Worm (Caenorhabditis elegans): ENCODE results near the gene ifd-1.
A peak's percentile ranks its signal among the peaks of the same experiment; 100 is the strongest.

ifd-1 gene

ce11 chrX:8800355-8800754 lies 23.9 kb downstream of the ifd-1 start:
- TF ChIP-seq elt-2 (tag; optimal IDR thresholded peaks at IDR 0.05) = no peak
- no peak for TF ChIP-seq R02D3.7 (tag; optimal IDR thresholded peaks at IDR 0.05)
- no peak for TF ChIP-seq nhr-77 (tag; optimal IDR thresholded peaks at IDR 0.05)
- TF ChIP-seq nhr-28 (tag; optimal IDR thresholded peaks at IDR 0.05) = no peak
- TF ChIP-seq nhr-23 (tag; optimal IDR thresholded peaks at IDR 0.05) = no peak
- TF ChIP-seq fkh-2 (tag; optimal IDR thresholded peaks at IDR 0.05) = no peak
- TF ChIP-seq ceh-16 (tag; optimal IDR thresholded peaks at IDR 0.05) = no peak
- TF ChIP-seq nhr-76 (tag; optimal IDR thresholded peaks at IDR 0.05) = no peak

- peak; percentile 23 for TF ChIP-seq hmg-11 (tag; optimal IDR thresholded peaks at IDR 0.05)
- TF ChIP-seq lin-39 (tag; optimal IDR thresholded peaks at IDR 0.05) = peak; percentile 21
- no peak for TF ChIP-seq ama-1 (optimal IDR thresholded peaks at IDR 0.05)
- no peak for TF ChIP-seq egl-5 (tag; optimal IDR thresholded peaks at IDR 0.05)
- TF ChIP-seq R02D3.7 (tag; optimal IDR thresholded peaks at IDR 0.05) = no peak
- no peak for TF ChIP-seq nhr-28 (tag; optimal IDR thresholded peaks at IDR 0.05)
- TF ChIP-seq eor-1 (tag; optimal IDR thresholded peaks at IDR 0.05) = no peak
- no peak for TF ChIP-seq unc-39 (tag; optimal IDR thresholded peaks at IDR 0.05)
- TF ChIP-seq jun-1 (tag; optimal IDR thresholded peaks at IDR 0.05) = no peak
- no peak for TF ChIP-seq mdl-1 (tag; optimal IDR thresholded peaks at IDR 0.05)
- no peak for TF ChIP-seq nhr-43 (tag; optimal IDR thresholded peaks at IDR 0.05; ENCODE audit: poor library complexity, severe bottlenecking)
- TF ChIP-seq nfya-1 (tag; optimal IDR thresholded peaks at IDR 0.05; ENCODE audit: insufficient read depth) = peak; percentile 39
Measured at ce11 chrX:8799925-8800324, 24.3 kb downstream of the ifd-1 start.

ce11 chrX:8797653-8798052 lies 26.6 kb downstream of the ifd-1 start:
- TF ChIP-seq egl-5 (tag; optimal IDR thresholded peaks at IDR 0.05) (no peak), aly-2 (tag; optimal IDR thresholded peaks at IDR 0.05) (no peak)

DNA sequence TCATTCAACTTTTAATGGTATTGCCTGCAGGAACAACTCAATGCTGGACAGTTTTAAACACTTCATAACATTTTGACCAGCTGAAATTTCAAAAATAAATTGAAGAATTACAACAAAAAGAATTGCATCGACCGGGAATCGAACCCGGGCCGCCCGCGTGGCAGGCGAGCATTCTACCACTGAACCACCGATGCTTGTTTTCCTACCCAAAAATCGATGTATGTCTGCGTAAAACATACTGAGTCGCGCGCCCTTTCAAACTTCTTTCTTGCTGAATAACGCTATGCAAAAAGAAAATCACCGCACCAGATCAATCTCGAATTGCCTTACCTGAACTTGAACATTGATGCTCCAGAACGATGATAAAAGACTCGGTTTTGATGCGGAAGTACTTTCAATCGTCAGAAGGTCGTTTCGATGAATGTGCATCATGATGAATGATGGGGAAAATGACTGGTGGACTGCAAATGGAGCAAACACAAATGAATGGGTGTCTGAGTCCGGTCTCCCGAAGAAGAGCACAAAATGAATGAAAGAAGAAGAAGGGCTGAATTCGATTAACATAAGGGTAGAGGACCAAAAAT lies 27.5 kb downstream of the ifd-1 start, which contains the start of gene R04E5.7:
Gene R04E5.7 (minus strand): TSS at position 564 of the 584 bp plus-strand sequence.
- TF ChIP-seq sea-2 (GFP tag; optimal IDR thresholded peaks at IDR 0.05) = no peak
- no peak for TF ChIP-seq nhr-77 (tag; optimal IDR thresholded peaks at IDR 0.05)
- TF ChIP-seq ztf-4 (tag; optimal IDR thresholded peaks at IDR 0.05) = no peak
- TF ChIP-seq ceh-28 (tag; optimal IDR thresholded peaks at IDR 0.05) = no peak
- no peak for TF ChIP-seq fkh-10 (GFP tag; optimal IDR thresholded peaks at IDR 0.05)
- TF ChIP-seq fkh-2 (tag; optimal IDR thresholded peaks at IDR 0.05) = no peak
- peak; percentile 37 for TF ChIP-seq elt-2 (tag; optimal IDR thresholded peaks at IDR 0.05)
- TF ChIP-seq ceh-16 (tag; optimal IDR thresholded peaks at IDR 0.05) = no peak
- no peak for TF ChIP-seq nhr-76 (tag; optimal IDR thresholded peaks at IDR 0.05)
- TF ChIP-seq egl-5 (tag; optimal IDR thresholded peaks at IDR 0.05) = peak; percentile 68
- no peak for TF ChIP-seq aly-2 (tag; optimal IDR thresholded peaks at IDR 0.05)
- peak; percentile 2 for TF ChIP-seq skn-1 (tag; optimal IDR thresholded peaks at IDR 0.05)
- TF ChIP-seq unc-62 (GFP tag; optimal IDR thresholded peaks at IDR 0.05) = no peak
- no peak for TF ChIP-seq tbx-2 (tag; optimal IDR thresholded peaks at IDR 0.05)
- peak; percentile 17 for TF ChIP-seq nfya-1 (tag; optimal IDR thresholded peaks at IDR 0.05; ENCODE audit: insufficient read depth)
- TF ChIP-seq nhr-12 (tag; optimal IDR thresholded peaks at IDR 0.05) = no peak
- TF ChIP-seq nhr-43 (tag; optimal IDR thresholded peaks at IDR 0.05; ENCODE audit: poor library complexity, severe bottlenecking) = peak; percentile 11
- peak; percentile 13 for TF ChIP-seq hmg-11 (tag; optimal IDR thresholded peaks at IDR 0.05)
- TF ChIP-seq ZK546.5 (tag; optimal IDR thresholded peaks at IDR 0.05) = no peak
- peak; percentile 15 for TF ChIP-seq pha-4 (tag; optimal IDR thresholded peaks at IDR 0.05)
- TF ChIP-seq ztf-11 (tag; optimal IDR thresholded peaks at IDR 0.05) = no peak
- TF ChIP-seq nhr-28 (tag; optimal IDR thresholded peaks at IDR 0.05) = no peak
- no peak for TF ChIP-seq nhr-25 (tag; optimal IDR thresholded peaks at IDR 0.05)
- TF ChIP-seq lin-39 (tag; optimal IDR thresholded peaks at IDR 0.05) = peak; percentile 13
- no peak for TF ChIP-seq fos-1 (tag; optimal IDR thresholded peaks at IDR 0.05)
- TF ChIP-seq lsy-12 (tag; optimal IDR thresholded peaks at IDR 0.05) = no peak
- no peak for TF ChIP-seq unc-39 (tag; optimal IDR thresholded peaks at IDR 0.05)
- TF ChIP-seq elt-3 (tag; optimal IDR thresholded peaks at IDR 0.05) = no peak
- TF ChIP-seq nhr-23 (tag; optimal IDR thresholded peaks at IDR 0.05) = no peak
- no peak for TF ChIP-seq nhr-11 (tag; optimal IDR thresholded peaks at IDR 0.05)
- no peak for TF ChIP-seq pqm-1 (tag; optimal IDR thresholded peaks at IDR 0.05)
- TF ChIP-seq snpc-4 (tag; optimal IDR thresholded peaks at IDR 0.05) = no peak
- no peak for TF ChIP-seq egl-27 (tag; optimal IDR thresholded peaks at IDR 0.05)
- TF ChIP-seq mdl-1 (tag; optimal IDR thresholded peaks at IDR 0.05) = no peak
- no peak for TF ChIP-seq nhr-67 (tag; optimal IDR thresholded peaks at IDR 0.05)
- no peak for TF ChIP-seq elt-1 (tag; optimal IDR thresholded peaks at IDR 0.05)
- TF ChIP-seq nhr-237 (tag; optimal IDR thresholded peaks at IDR 0.05) = no peak
- TF ChIP-seq ceh-9 (tag; optimal IDR thresholded peaks at IDR 0.05) = no peak
- TF ChIP-seq lin-15B (tag; optimal IDR thresholded peaks at IDR 0.05) = no peak
- no peak for TF ChIP-seq zag-1 (tag; optimal IDR thresholded peaks at IDR 0.05)
- no peak for TF ChIP-seq mml-1 (tag; optimal IDR thresholded peaks at IDR 0.05)
- no peak for TF ChIP-seq R02D3.7 (tag; optimal IDR thresholded peaks at IDR 0.05)
- peak; percentile 5 for TF ChIP-seq ama-1 (optimal IDR thresholded peaks at IDR 0.05)
